Worm (Caenorhabditis elegans): Measurements from ENCODE around the gene rbd-1.

ce11 chrIV:12700204-12700603 is 24.6 kb upstream of the rbd-1 start:
- TF ChIP-seq nhr-11 (tag; optimal IDR thresholded peaks at IDR 0.05) = no peak
- no peak for TF ChIP-seq ama-1 (optimal IDR thresholded peaks at IDR 0.05)
- no peak for TF ChIP-seq tbx-2 (tag; optimal IDR thresholded peaks at IDR 0.05)
- TF ChIP-seq elt-2 (tag; optimal IDR thresholded peaks at IDR 0.05) = no peak
- no peak for TF ChIP-seq pha-4 (tag; optimal IDR thresholded peaks at IDR 0.05)
- no peak for TF ChIP-seq pqm-1 (tag; optimal IDR thresholded peaks at IDR 0.05)
- TF ChIP-seq ceh-48 (tag; optimal IDR thresholded peaks at IDR 0.05) = no peak
- no peak for TF ChIP-seq sox-4 (tag; optimal IDR thresholded peaks at IDR 0.05)
- TF ChIP-seq sdc-2 (tag; optimal IDR thresholded peaks at IDR 0.05) = no peak
- no peak for TF ChIP-seq ets-4 (tag; optimal IDR thresholded peaks at IDR 0.05)
- no peak for TF ChIP-seq ceh-18 (tag; optimal IDR thresholded peaks at IDR 0.05)
- no peak for TF ChIP-seq dve-1 (tag; optimal IDR thresholded peaks at IDR 0.05)
- TF ChIP-seq pros-1 (tag; optimal IDR thresholded peaks at IDR 0.05) = no peak
- no peak for TF ChIP-seq unc-42 (tag; optimal IDR thresholded peaks at IDR 0.05)

Data from whole organism, late embryonic.